Worm (Caenorhabditis elegans): ENCODE data around the gene Y45F3A.9.

DNA sequence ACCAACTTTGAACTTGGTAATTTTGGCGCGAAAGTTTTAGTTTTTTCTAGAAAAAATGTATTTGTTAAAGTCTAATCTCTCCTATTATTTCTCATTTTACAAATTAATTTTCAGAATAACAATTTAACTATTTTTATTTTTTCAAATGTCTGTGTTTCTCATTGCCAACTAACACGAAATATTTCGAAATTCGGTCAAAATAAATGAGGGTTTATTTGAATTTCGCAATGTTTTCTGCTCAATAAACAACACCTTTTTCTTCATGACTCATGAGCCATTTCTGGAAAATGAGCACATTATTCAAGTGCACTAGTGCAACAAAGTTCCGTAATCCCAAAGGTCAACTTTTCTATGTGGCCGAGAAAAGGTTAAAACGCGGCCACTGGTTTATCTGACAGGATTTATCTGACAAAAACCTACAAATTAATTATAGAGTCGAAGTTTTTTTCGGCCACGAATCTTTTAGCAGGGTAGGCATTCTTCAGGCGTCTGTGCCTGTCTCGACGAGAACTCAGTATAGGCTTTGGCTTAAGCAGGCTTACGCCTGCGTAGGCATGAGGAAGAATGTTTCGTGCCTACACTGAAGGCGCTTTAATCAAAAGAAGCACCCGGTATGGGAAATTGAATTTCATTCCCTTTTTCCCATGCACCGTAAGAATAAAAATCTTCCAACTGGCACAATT lies 43.5 kb upstream of the Y45F3A.9 start, which contains the start of gene Y39A1A.27:
- no peak for TF ChIP-seq zag-1 (tag; optimal IDR thresholded peaks at IDR 0.05)
- TF ChIP-seq ztf-11 (tag; optimal IDR thresholded peaks at IDR 0.05): no peak
- TF ChIP-seq hmg-1.1 (GFP tag; IDR thresholded peaks at IDR 0.05): no peak
- no peak for TF ChIP-seq mdl-1 (tag; optimal IDR thresholded peaks at IDR 0.05)
- no peak for TF ChIP-seq nhr-76 (tag; optimal IDR thresholded peaks at IDR 0.05)
- TF ChIP-seq aly-2 (tag; optimal IDR thresholded peaks at IDR 0.05): no peak
- TF ChIP-seq F49E8.2 (tag; optimal IDR thresholded peaks at IDR 0.05; ENCODE audit: borderline replicate concordance): no peak
- TF ChIP-seq sdz-12 (GFP tag; optimal IDR thresholded peaks at IDR 0.05): no peak
- no peak for TF ChIP-seq pha-4 (GFP tag; IDR thresholded peaks at IDR 0.05)
- no peak for TF ChIP-seq pha-4 (tag; optimal IDR thresholded peaks at IDR 0.05)
- no peak for TF ChIP-seq zip-2 (tag; optimal IDR thresholded peaks at IDR 0.05)
- no peak for TF ChIP-seq mdt-29 (GFP tag; IDR thresholded peaks at IDR 0.05)

Data from whole organism, L4 larva.